Worm (Caenorhabditis elegans) whole organism, mixed stage, embryonic: ENCODE measurements around the gene Y54G11A.7.

ENCODE experiments used
- cnd-1 ChIP-seq: fragments of 200-800 bp; sonication (Bioruptor generic); optimal IDR thresholded peaks from 2 replicates; lab custom pipeline; 2018; ENCODE audit warnings: mild to moderate bottlenecking, missing genetic modification characterization, missing compliant biosample characterization
- elt-1 ChIP-seq: sonication (generic microtip); optimal IDR thresholded peaks from 2 replicates; lab custom pipeline; 2017; ENCODE audit warnings: missing genetic modification characterization, mild to moderate bottlenecking, missing compliant biosample characterization, antibody characterized with exemption, moderate library complexity, borderline replicate concordance; ENCODE audit not compliant: insufficient read depth
- ham-2 ChIP-seq: fragments of 200-800 bp; sonication (Bioruptor generic); optimal IDR thresholded peaks from 2 replicates; lab custom pipeline; 2018; ENCODE audit warnings: mild to moderate bottlenecking, missing genetic modification characterization, missing compliant biosample characterization
- lin-13 ChIP-seq: fragments of 150-350 bp; optimal IDR thresholded peaks from 2 replicates; lab custom pipeline; 2014; ENCODE audit warnings: missing biosample characterization, missing genetic modification characterization
- lsy-2 ChIP-seq: fragments of 150-350 bp; optimal IDR thresholded peaks from 2 replicates; lab custom pipeline; 2014; ENCODE audit warnings: missing biosample characterization, missing genetic modification characterization
- mab-5 ChIP-seq: fragments of 150-350 bp; optimal IDR thresholded peaks from 2 replicates; lab custom pipeline; 2014; ENCODE audit warnings: missing biosample characterization, missing genetic modification characterization
- mep-1 ChIP-seq: fragments of 150-350 bp; optimal IDR thresholded peaks from 2 replicates; lab custom pipeline; 2017; ENCODE audit warnings: missing biosample characterization, missing genetic modification reagents, missing genetic modification characterization, inconsistent platforms
- nhr-2 ChIP-seq: fragments of 150-350 bp; optimal IDR thresholded peaks from 2 replicates; lab custom pipeline; 2014; ENCODE audit warnings: missing biosample characterization, missing genetic modification characterization
- nhr-237 ChIP-seq: fragments of 150-350 bp; optimal IDR thresholded peaks from 2 replicates; lab custom pipeline; 2014; ENCODE audit warnings: missing biosample characterization, missing genetic modification characterization
- nhr-76 ChIP-seq: sonication (generic microtip); optimal IDR thresholded peaks from 2 replicates; lab custom pipeline; 2017; ENCODE audit warnings: missing biosample characterization, missing genetic modification characterization
- pha-4 ChIP-seq: fragments of 150-350 bp; optimal IDR thresholded peaks from 2 replicates; lab custom pipeline; 2018; ENCODE audit warnings: missing biosample characterization, missing genetic modification reagents, missing genetic modification characterization
- snpc-4 ChIP-seq: fragments of 150-350 bp; optimal IDR thresholded peaks from 2 replicates; lab custom pipeline; 2014; ENCODE audit warnings: missing biosample characterization, missing genetic modification characterization
- sptf-1 ChIP-seq: sonication (generic microtip); optimal IDR thresholded peaks from 2 replicates; lab custom pipeline; 2017; ENCODE audit warnings: mild to moderate bottlenecking, missing genetic modification characterization, moderate library complexity, missing compliant biosample characterization
- ztf-11 ChIP-seq: fragments of 150-350 bp; optimal IDR thresholded peaks from 2 replicates; lab custom pipeline; 2014; ENCODE audit warnings: missing biosample characterization, missing genetic modification characterization

DNA sequence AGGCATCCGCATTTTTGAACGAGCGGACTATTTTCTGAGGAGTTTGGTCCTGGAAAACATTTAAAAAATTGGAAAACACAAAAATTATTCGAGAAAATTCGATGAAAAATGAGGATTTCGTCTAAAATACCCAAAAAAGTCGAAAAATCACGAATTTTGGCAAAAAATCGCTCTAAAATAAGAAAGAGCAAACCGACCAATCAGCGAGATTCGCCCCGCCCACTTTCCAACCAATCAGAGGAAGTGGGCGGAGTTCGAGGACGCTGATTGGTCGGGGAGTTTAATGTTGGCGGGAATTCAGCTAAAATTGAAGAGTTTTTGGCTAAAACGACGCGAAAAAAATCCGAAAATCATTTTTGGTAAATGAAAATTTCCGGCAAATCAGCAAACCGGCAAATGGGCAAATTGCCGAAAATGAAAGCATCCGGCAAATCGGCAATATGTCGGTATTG is 27.9 kb upstream of the Y54G11A.7 start, which contains the start of gene Y54G11A.1:
- TF ChIP-seq lin-13 (tag; lab: Kevin White, UChicago) = no peak
- no peak for TF ChIP-seq cnd-1 (tag; lab: Kevin White, UChicago)
- TF ChIP-seq ztf-11 (tag; lab: Kevin White, UChicago) = no peak
- no peak for TF ChIP-seq elt-1 (tag; lab: Kevin White, UChicago)
- TF ChIP-seq mab-5 (tag; lab: Kevin White, UChicago) = no peak
- no peak for TF ChIP-seq snpc-4 (tag; lab: Kevin White, UChicago)
- no peak for TF ChIP-seq pha-4 (tag; lab: Kevin White, UChicago)
- no peak for TF ChIP-seq sptf-1 (tag; lab: Kevin White, UChicago)
- no peak for TF ChIP-seq mep-1
- no peak for TF ChIP-seq lsy-2
- no peak for TF ChIP-seq nhr-2 (tag; lab: Kevin White, UChicago)
- no peak for TF ChIP-seq ham-2 (GFP tag; lab: Kevin White, UChicago)
- TF ChIP-seq nhr-76 (tag; lab: Kevin White, UChicago) = no peak
- TF ChIP-seq nhr-237 (tag; lab: Kevin White, UChicago) = no peak
